Fruit fly (Drosophila melanogaster) whole organism, embryonic: ENCODE results near the gene CG11670.

Experiments used
- Ada2b ChIP-seq: fragments of 200-800 bp; sonication (Bioruptor generic); IDR thresholded peaks from 2 replicates; pipeline ENCODE4 v1.3.6; 2022; ENCODE audit warnings: missing biosample characterization, missing genetic modification characterization
- CG10147 ChIP-seq: fragments of 200-800 bp; sonication (Bioruptor generic); optimal IDR thresholded peaks from 2 replicates; lab custom pipeline; 2019; ENCODE audit warnings: missing biosample characterization, mild to moderate bottlenecking, missing genetic modification characterization, moderate library complexity
- CG10431 ChIP-seq: fragments of 200-800 bp; sonication (Bioruptor generic); optimal IDR thresholded peaks from 3 replicates; lab custom pipeline; 2018; ENCODE audit warnings: missing biosample characterization, mild to moderate bottlenecking, missing genetic modification characterization
- CG10565 ChIP-seq: fragments of 200-800 bp; sonication (Bioruptor generic); optimal IDR thresholded peaks from 3 replicates; lab custom pipeline; 2016; ENCODE audit warnings: missing biosample characterization, mild to moderate bottlenecking, missing genetic modification characterization
- CG11695 ChIP-seq: fragments of 200-800 bp; sonication (Bioruptor generic); IDR thresholded peaks from 3 replicates; pipeline ENCODE4 v1.3.6; 2022; ENCODE audit warnings: missing biosample characterization, missing genetic modification characterization
- CG13894 ChIP-seq: fragments of 200-800 bp; sonication (Bioruptor generic); optimal IDR thresholded peaks from 3 replicates; lab custom pipeline; 2018; ENCODE audit warnings: missing biosample characterization, mild to moderate bottlenecking, missing genetic modification characterization, moderate library complexity
- CG1603 ChIP-seq: fragments of 200-800 bp; sonication (Bioruptor generic); optimal IDR thresholded peaks from 2 replicates; lab custom pipeline; 2019; ENCODE audit warnings: missing biosample characterization, mild to moderate bottlenecking, missing genetic modification characterization, moderate library complexity
- CG18764 ChIP-seq: fragments of 200-800 bp; sonication (Bioruptor generic); optimal IDR thresholded peaks from 3 replicates; lab custom pipeline; 2016; ENCODE audit warnings: missing biosample characterization, missing genetic modification characterization
- CG2116 ChIP-seq: fragments of 200-800 bp; sonication (Bioruptor generic); optimal IDR thresholded peaks from 3 replicates; lab custom pipeline; 2018; ENCODE audit warnings: missing biosample characterization, mild to moderate bottlenecking, missing genetic modification characterization
- CG2712 ChIP-seq: fragments of 200-800 bp; optimal IDR thresholded peaks from 3 replicates; lab custom pipeline; 2019; ENCODE audit warnings: missing biosample characterization, mild to moderate bottlenecking, missing genetic modification characterization, moderate library complexity
- CG2875 ChIP-seq: fragments of 200-800 bp; sonication (Bioruptor generic); optimal IDR thresholded peaks from 2 replicates; lab custom pipeline; 2017; ENCODE audit warnings: missing biosample characterization, mild to moderate bottlenecking, missing genetic modification characterization, missing genetic modification reagents
- CG30020 ChIP-seq: fragments of 200-800 bp; optimal IDR thresholded peaks from 2 replicates; lab custom pipeline; 2019; ENCODE audit warnings: missing biosample characterization, mild to moderate bottlenecking, missing genetic modification characterization, moderate library complexity
- CG32532 ChIP-seq: fragments of 200-800 bp; sonication (Bioruptor generic); IDR thresholded peaks from 2 replicates; pipeline ENCODE4 v1.3.6; 2022; ENCODE audit warnings: missing biosample characterization, missing genetic modification characterization
- CG33557 ChIP-seq: fragments of 200-800 bp; sonication (Bioruptor generic); optimal IDR thresholded peaks from 2 replicates; lab custom pipeline; 2019; ENCODE audit warnings: missing biosample characterization, mild to moderate bottlenecking, missing genetic modification characterization, moderate library complexity
- CG4360 ChIP-seq: fragments of 200-800 bp; sonication (Bioruptor generic); IDR thresholded peaks from 2 replicates; pipeline ENCODE4 v1.3.6; 2022; ENCODE audit warnings: missing biosample characterization, missing genetic modification characterization
- CG4617 ChIP-seq: fragments of 200-800 bp; sonication (Bioruptor generic); optimal IDR thresholded peaks from 3 replicates; lab custom pipeline; 2016; ENCODE audit warnings: missing biosample characterization, missing genetic modification characterization, borderline replicate concordance
- CG5180 ChIP-seq: fragments of 200-800 bp; sonication (Bioruptor generic); optimal IDR thresholded peaks from 3 replicates; lab custom pipeline; 2017; ENCODE audit warnings: missing biosample characterization, missing genetic modification characterization, mild to moderate bottlenecking, moderate library complexity, missing genetic modification reagents
- CG6813 ChIP-seq: fragments of 200-800 bp; sonication (Bioruptor generic); optimal IDR thresholded peaks from 2 replicates; lab custom pipeline; 2017; ENCODE audit warnings: missing biosample characterization, missing genetic modification characterization, mild to moderate bottlenecking, moderate library complexity, missing genetic modification reagents
- CG7987 ChIP-seq: fragments of 200-800 bp; sonication (Bioruptor generic); optimal IDR thresholded peaks from 2 replicates; lab custom pipeline; 2018; ENCODE audit warnings: missing biosample characterization, mild to moderate bottlenecking, missing genetic modification characterization, moderate library complexity
- CG8290 ChIP-seq, 3 experiments: fragments of 200-800 bp; sonication (Bioruptor generic); optimal IDR thresholded peaks; 2 replicates each; lab custom pipeline; 2016 to 2019; ENCODE audit warnings: missing biosample characterization in 3 of 3, missing genetic modification characterization in 3 of 3, mild to moderate bottlenecking in 2 of 3, moderate library complexity in 1 of 3
- Dbx ChIP-seq: fragments of 200-800 bp; sonication (Bioruptor generic); IDR thresholded peaks from 3 replicates; pipeline ENCODE4 v1.3.6; 2022; ENCODE audit warnings: missing biosample characterization, missing genetic modification characterization
- Deaf1 ChIP-seq: fragments of 200-800 bp; optimal IDR thresholded peaks from 3 replicates; lab custom pipeline; 2019; ENCODE audit warnings: missing biosample characterization, mild to moderate bottlenecking, missing genetic modification characterization, moderate library complexity
- HmgZ ChIP-seq: fragments of 200-800 bp; sonication (Bioruptor generic); optimal IDR thresholded peaks from 2 replicates; lab custom pipeline; 2018; ENCODE audit warnings: missing biosample characterization, mild to moderate bottlenecking, missing genetic modification characterization
- MBD-R2 ChIP-seq: fragments of 200-800 bp; sonication (Bioruptor generic); IDR thresholded peaks from 2 replicates; pipeline ENCODE4 v1.3.6; 2022; ENCODE audit warnings: missing biosample characterization, missing genetic modification characterization
- Med ChIP-seq: fragments of 200-800 bp; sonication (Bioruptor generic); peaks from one replicate; lab custom pipeline; 2016; ENCODE audit warnings: missing biosample characterization, missing genetic modification characterization, mild to moderate bottlenecking, inconsistent platforms, moderate library complexity
- Oaz ChIP-seq: fragments of 200-800 bp; sonication (Bioruptor generic); IDR thresholded peaks from 2 replicates; pipeline ENCODE4 v1.3.6; 2022; ENCODE audit warnings: missing biosample characterization, missing genetic modification characterization
- Opbp ChIP-seq: fragments of 200-800 bp; sonication (Bioruptor generic); IDR thresholded peaks from 3 replicates; pipeline ENCODE4 v1.3.6; 2022; ENCODE audit warnings: missing biosample characterization, missing genetic modification characterization; ENCODE audit not compliant: partially characterized antibody
- Side ChIP-seq: fragments of 200-800 bp; sonication (Bioruptor generic); optimal IDR thresholded peaks from 2 replicates; lab custom pipeline; 2016; ENCODE audit warnings: missing biosample characterization, missing genetic modification characterization
- Sry-β ChIP-seq: fragments of 200-800 bp; sonication (Bioruptor generic); optimal IDR thresholded peaks from 2 replicates; lab custom pipeline; 2018; ENCODE audit warnings: missing biosample characterization, mild to moderate bottlenecking, missing genetic modification characterization, moderate library complexity
- ash1 ChIP-seq: fragments of 200-800 bp; sonication (Bioruptor generic); optimal IDR thresholded peaks from 2 replicates; lab custom pipeline; 2018; ENCODE audit warnings: missing biosample characterization, mild to moderate bottlenecking, missing genetic modification characterization
- ci ChIP-seq: fragments of 200-800 bp; sonication (Bioruptor generic); IDR thresholded peaks from 3 replicates; pipeline ENCODE4 v1.3.6; 2022; ENCODE audit warnings: missing biosample characterization, missing genetic modification characterization
- crol ChIP-seq: fragments of 200-800 bp; sonication (Bioruptor generic); IDR thresholded peaks from 2 replicates; pipeline ENCODE4 v1.3.6; 2022; ENCODE audit warnings: missing biosample characterization, missing genetic modification characterization
- fd3F ChIP-seq: fragments of 200-800 bp; sonication (Bioruptor generic); optimal IDR thresholded peaks from 2 replicates; lab custom pipeline; 2018; ENCODE audit warnings: missing biosample characterization, mild to moderate bottlenecking, missing genetic modification characterization, moderate library complexity
- gce ChIP-seq: fragments of 200-800 bp; sonication (Bioruptor generic); IDR thresholded peaks from 3 replicates; pipeline ENCODE4 v1.3.6; 2022; ENCODE audit warnings: missing biosample characterization, missing genetic modification characterization
- gro ChIP-seq: fragments of 200-800 bp; sonication (Bioruptor generic); optimal IDR thresholded peaks from 2 replicates; lab custom pipeline; 2016; ENCODE audit warnings: missing biosample characterization, missing genetic modification characterization
- hkb ChIP-seq, 2 experiments: fragments of 200-800 bp in 1 of 2; fragments of >200 bp in 1 of 2; sonication (Bioruptor generic) in 1 of 2; IDR thresholded peaks in 1 of 2; optimal IDR thresholded peaks in 1 of 2; 2 replicates each; pipeline versions ENCODE4 v1.3.6 to Lab custom; 2017 to 2022; ENCODE audit warnings: missing biosample characterization in 1 of 2, missing genetic modification characterization in 1 of 2
- kni ChIP-seq: fragments of 200-800 bp; sonication (Bioruptor generic); optimal IDR thresholded peaks from 3 replicates; lab custom pipeline; 2017; ENCODE audit warnings: mild to moderate bottlenecking, missing biosample characterization, missing genetic modification reagents, missing genetic modification characterization
- lola ChIP-seq, 3 experiments: fragments of >200 bp in 2 of 3; fragments of 200-800 bp in 1 of 3; sonication (Bioruptor generic) in 1 of 3; optimal IDR thresholded peaks; 2 replicates each; lab custom pipeline; 2017 to 2019; ENCODE audit warnings: missing biosample characterization in 3 of 3, missing genetic modification characterization in 3 of 3, mild to moderate bottlenecking in 1 of 3, moderate library complexity in 1 of 3
- org-1 ChIP-seq: fragments of 200-800 bp; sonication (Bioruptor generic); optimal IDR thresholded peaks from 2 replicates; lab custom pipeline; 2017; ENCODE audit warnings: missing biosample characterization, missing genetic modification characterization
- sd ChIP-seq: fragments of 200-800 bp; sonication (Bioruptor generic); optimal IDR thresholded peaks from 3 replicates; lab custom pipeline; 2018; ENCODE audit warnings: missing biosample characterization, mild to moderate bottlenecking, missing genetic modification characterization, moderate library complexity
- stc ChIP-seq: fragments of 200-800 bp; sonication (Bioruptor generic); IDR thresholded peaks from 2 replicates; pipeline ENCODE4 v1.3.6; 2022; ENCODE audit warnings: missing biosample characterization, missing genetic modification characterization
- stwl ChIP-seq: fragments of 200-800 bp; sonication (Bioruptor generic); optimal IDR thresholded peaks from 3 replicates; lab custom pipeline; 2018; ENCODE audit warnings: missing biosample characterization, mild to moderate bottlenecking, missing genetic modification characterization, moderate library complexity
- tio ChIP-seq: fragments of 200-800 bp; sonication (Bioruptor generic); optimal IDR thresholded peaks from 2 replicates; lab custom pipeline; 2017; ENCODE audit warnings: missing biosample characterization, missing genetic modification characterization, inconsistent platforms
- tup ChIP-seq: fragments of 200-800 bp; sonication (Bioruptor generic); optimal IDR thresholded peaks from 2 replicates; lab custom pipeline; 2016; ENCODE audit warnings: missing biosample characterization, mild to moderate bottlenecking, missing genetic modification characterization, moderate library complexity
- wdn ChIP-seq: fragments of 200-800 bp; sonication (Bioruptor generic); IDR thresholded peaks from 2 replicates; pipeline ENCODE4 v1.3.6; 2022; ENCODE audit warnings: missing biosample characterization, missing genetic modification characterization

The CG11670 gene

dm6 chr3R:13012990-13013389 is 28.9 kb upstream of the CG11670 start (continued):
- TF ChIP-seq CG30020 (tag; lab: Kevin White, UChicago) (no peak), HmgZ (tag; lab: Kevin White, UChicago) (no peak), fd3F (no peak), CG2875 (GFP tag; lab: Kevin White, UChicago) (no peak), Sry-β (no peak), hkb (optimal IDR thresholded peaks at IDR 0.05; lab: Kevin White, UChicago) (no peak), hkb (GFP tag; IDR thresholded peaks at IDR 0.05; lab: Robert Waterston, UW) (0 out of 2 replicates have a peak, but pooled peaks have one; percentile 9), CG13894 (no peak), CG18764 (no peak), Dbx (GFP tag; lab: Robert Waterston, UW) (0 out of 3 replicates have a peak, but pooled peaks have one; percentile 39), kni (peak; percentile 24), CG11695 (no peak), CG2712 (tag; lab: Kevin White, UChicago) (no peak), crol (peak; percentile 95), ash1 (GFP tag; lab: Kevin White, UChicago) (peak; percentile 54), MBD-R2 (GFP tag; lab: Robert Waterston, UW) (no peak), gce (peak; percentile 25; the same call in 1 of the 3 replicates), org-1 (GFP tag; lab: Kevin White, UChicago) (no peak), Ada2b (GFP tag; lab: Robert Waterston, UW) (no peak), CG5180 (GFP tag; lab: Kevin White, UChicago) (peak; percentile 18), stwl (tag; lab: Kevin White, UChicago) (no peak), ci (GFP tag; lab: Robert Waterston, UW) (peak; percentile 18; the same call in 1 of the 3 replicates), CG10565 (GFP tag; lab: Kevin White, UChicago) (no peak), Opbp (0 out of 3 replicates have a peak, but pooled peaks have one; percentile 24), gro (GFP tag; lab: Kevin White, UChicago) (no peak), Deaf1 (tag; lab: Kevin White, UChicago) (no peak), wdn (GFP tag; lab: Robert Waterston, UW) (0 out of 2 replicates have a peak, but pooled peaks have one; percentile 24), CG10147 (no peak), CG4617 (GFP tag; lab: Kevin White, UChicago) (no peak), CG4360 (GFP tag; lab: Robert Waterston, UW) (peak; percentile 57; the same call in 1 of the 2 replicates), CG6813 (no peak), CG8290 (GFP tag; optimal IDR thresholded peaks at IDR 0.05; lab: Kevin White, UChicago) (no peak), CG8290 (tag; optimal IDR thresholded peaks at IDR 0.05; lab: Kevin White, UChicago) (peak in 1 of 2 experiments; percentile 3), CG1603 (tag; lab: Kevin White, UChicago) (no peak), CG7987 (GFP tag; lab: Kevin White, UChicago) (no peak), CG32532 (GFP tag; lab: Robert Waterston, UW) (no peak), sd (peak; percentile 43), lola (GFP tag; optimal IDR thresholded peaks at IDR 0.05; lab: Kevin White, UChicago) (no peak), stc (GFP tag; lab: Robert Waterston, UW) (no peak), CG33557 (GFP tag; lab: Kevin White, UChicago) (no peak), tio (GFP tag; lab: Kevin White, UChicago) (no peak), Med (peak; percentile 74), Oaz (GFP tag; lab: Robert Waterston, UW) (no peak), tup (GFP tag; lab: Kevin White, UChicago) (no peak), Side (GFP tag; lab: Kevin White, UChicago) (no peak), CG2116 (GFP tag; lab: Kevin White, UChicago) (peak; percentile 72), CG10431 (GFP tag; lab: Kevin White, UChicago) (no peak)
- TF ChIP-seq, all 482 proteins: peak for 28
